Fruit fly (Drosophila melanogaster): ENCODE data around the gene CG18599.

Gene CG18599

dm6 chr3R:18295262-18295944 is 27.8 kb downstream of the CG18599 start (continued):
- no peak for TF ChIP-seq CG34224 (GFP tag; IDR thresholded peaks at IDR 0.05; ENCODE audit: partially characterized antibody)
- 0 out of 3 replicates have a peak, but pooled peaks have one; percentile 53 for TF ChIP-seq mld (GFP tag; IDR thresholded peaks at IDR 0.05; ENCODE audit: partially characterized antibody)
- TF ChIP-seq nau (GFP tag; optimal IDR thresholded peaks at IDR 0.05), result no peak
- no peak for TF ChIP-seq CG7556 (GFP tag; optimal IDR thresholded peaks at IDR 0.05)
- TF ChIP-seq CG12219 (GFP tag; optimal IDR thresholded peaks at IDR 0.05), result peak; percentile 16
- TF ChIP-seq CG17359 (tag; optimal IDR thresholded peaks at IDR 0.05), result no peak
- peak; percentile 59; the same call in 2 of the 3 replicates for TF ChIP-seq CG6791 (GFP tag; IDR thresholded peaks at IDR 0.05; ENCODE audit: partially characterized antibody)
- no peak for TF ChIP-seq CG12769 (tag; optimal IDR thresholded peaks at IDR 0.05)
- no peak for TF ChIP-seq gsb (GFP tag; IDR thresholded peaks at IDR 0.05)
- no peak for TF ChIP-seq Hr39 (optimal IDR thresholded peaks at IDR 0.05)
- no peak for TF ChIP-seq CG3065 (GFP tag; optimal IDR thresholded peaks at IDR 0.05)
- no peak for TF ChIP-seq pros (GFP tag; optimal IDR thresholded peaks at IDR 0.05)
- peak; percentile 26 for TF ChIP-seq CG17385 (GFP tag; optimal IDR thresholded peaks at IDR 0.05)
- TF ChIP-seq CG6689 (GFP tag; IDR thresholded peaks at IDR 0.05), result no peak
- no peak for TF ChIP-seq Ptx1 (GFP tag; IDR thresholded peaks at IDR 0.05)
- TF ChIP-seq bcd (GFP tag; optimal IDR thresholded peaks at IDR 0.05), result no peak
- peak; percentile 22 for TF ChIP-seq CG30403 (GFP tag; optimal IDR thresholded peaks at IDR 0.05)
- no peak for TF ChIP-seq CG9876 (GFP tag; optimal IDR thresholded peaks at IDR 0.05)
- TF ChIP-seq CG3726 (GFP tag; IDR thresholded peaks at IDR 0.05), result no peak
- peak; percentile 8 for TF ChIP-seq CG10267 (tag; optimal IDR thresholded peaks at IDR 0.05)
- TF ChIP-seq wor (GFP tag; IDR thresholded peaks at IDR 0.05), result no peak
- TF ChIP-seq CG15269 (tag; optimal IDR thresholded peaks at IDR 0.05), result peak; percentile 50
- TF ChIP-seq CG13424 (tag; optimal IDR thresholded peaks at IDR 0.05), result peak; percentile 31
- TF ChIP-seq CG12104 (GFP tag; optimal IDR thresholded peaks at IDR 0.05), result no peak
- no peak for TF ChIP-seq CG17802 (tag; optimal IDR thresholded peaks at IDR 0.05)
- no peak for TF ChIP-seq CG1832 (GFP tag; optimal IDR thresholded peaks at IDR 0.05)
- TF ChIP-seq tna (GFP tag; IDR thresholded peaks at IDR 0.05; ENCODE audit: partially characterized antibody), result peak; percentile 62
- TF ChIP-seq CG7839 (tag; optimal IDR thresholded peaks at IDR 0.05), result peak; percentile 24
- no peak for TF ChIP-seq CG15479 (GFP tag; optimal IDR thresholded peaks at IDR 0.05)
- TF ChIP-seq trh (GFP tag; optimal IDR thresholded peaks at IDR 0.05), result no peak
- no peak for TF ChIP-seq CG18764 (GFP tag; optimal IDR thresholded peaks at IDR 0.05)
- no peak for TF ChIP-seq CG43689 (GFP tag; IDR thresholded peaks at IDR 0.05)
- no peak for TF ChIP-seq Rfx (GFP tag; IDR thresholded peaks at IDR 0.05)
- TF ChIP-seq grau (tag; optimal IDR thresholded peaks at IDR 0.05), result peak; percentile 23
- no peak; the same call in 1 of the 2 replicates for TF ChIP-seq hbn (GFP tag; IDR thresholded peaks at IDR 0.05; ENCODE audit: partially characterized antibody)
- no peak for TF ChIP-seq CG11723 (GFP tag; optimal IDR thresholded peaks at IDR 0.05)
- TF ChIP-seq CG4617 (GFP tag; optimal IDR thresholded peaks at IDR 0.05; ENCODE audit: borderline replicate concordance), result no peak
- TF ChIP-seq vnd (GFP tag; IDR thresholded peaks at IDR 0.05; ENCODE audit: partially characterized antibody), result no peak; the same call in 2 of the 3 replicates
- TF ChIP-seq PHDP (tag; optimal IDR thresholded peaks at IDR 0.05), result peak; percentile 5
- no peak for TF ChIP-seq vvl (GFP tag; IDR thresholded peaks at IDR 0.05)
- no peak for TF ChIP-seq scrt (GFP tag; optimal IDR thresholded peaks at IDR 0.05)
- no peak for TF ChIP-seq br (optimal IDR thresholded peaks at IDR 0.05)
- TF ChIP-seq Oli (tag; optimal IDR thresholded peaks at IDR 0.05), result peak; percentile 38
- TF ChIP-seq corto (GFP tag; optimal IDR thresholded peaks at IDR 0.05), result no peak
- no peak for TF ChIP-seq Neu2 (GFP tag; optimal IDR thresholded peaks at IDR 0.05; ENCODE audit: borderline replicate concordance)
- TF ChIP-seq B-H1 (GFP tag; IDR thresholded peaks at IDR 0.05), result no peak
- TF ChIP-seq dmrt99B (tag; optimal IDR thresholded peaks at IDR 0.05), result peak; percentile 28
- no peak for TF ChIP-seq ERR (GFP tag; optimal IDR thresholded peaks at IDR 0.05)
- peak; percentile 26 for TF ChIP-seq lab (GFP tag; optimal IDR thresholded peaks at IDR 0.05)

All from whole organism, embryonic.